Worm (Caenorhabditis elegans) whole organism, young adult: ENCODE measurements around the gene Y55F3BL.6.

Experiments
- C06A6.2 ChIP-seq: fragments of 200-800 bp; sonication (Bioruptor generic); conservative IDR thresholded peaks from 2 replicates; pipeline ENCODE4 v1.3.6; 2022; ENCODE audit warnings: missing genetic modification characterization, missing compliant biosample characterization
- C17E4.6 ChIP-seq: fragments of 200-800 bp; sonication (Bioruptor generic); IDR thresholded peaks from 2 replicates; pipeline ENCODE4 v1.3.6; 2022; ENCODE audit warnings: missing genetic modification reagents, missing genetic modification characterization, missing compliant biosample characterization
- F10E7.11 ChIP-seq: sonication (generic microtip); optimal IDR thresholded peaks from 2 replicates; lab custom pipeline; 2017; ENCODE audit warnings: mild to moderate bottlenecking, missing genetic modification characterization, moderate library complexity, missing compliant biosample characterization
- F33H1.4 ChIP-seq: fragments of 200-800 bp; sonication (Bioruptor generic); IDR thresholded peaks from 2 replicates; pipeline ENCODE4 v1.3.6; 2022; ENCODE audit warnings: missing genetic modification reagents, missing genetic modification characterization, missing compliant biosample characterization
- F39B2.1 ChIP-seq: fragments of 200-800 bp; sonication (Bioruptor generic); IDR thresholded peaks from 2 replicates; pipeline ENCODE4 v1.3.6; 2022; ENCODE audit warnings: missing genetic modification reagents, missing genetic modification characterization, missing compliant biosample characterization
- K11D2.4 ChIP-seq: fragments of 200-800 bp; sonication (Bioruptor generic); IDR thresholded peaks from 2 replicates; pipeline ENCODE4 v1.3.6; 2022; ENCODE audit warnings: missing genetic modification reagents, missing genetic modification characterization, missing compliant biosample characterization
- Y79H2A.3 ChIP-seq: fragments of 200-800 bp; sonication (Bioruptor generic); conservative IDR thresholded peaks from 2 replicates; pipeline ENCODE4 v1.3.6; 2022; ENCODE audit warnings: missing genetic modification reagents, missing genetic modification characterization, missing compliant biosample characterization
- Y95B8A.8 ChIP-seq: fragments of 200-800 bp; sonication (Bioruptor generic); IDR thresholded peaks from 2 replicates; pipeline ENCODE4 v1.3.6; 2022; ENCODE audit warnings: missing genetic modification reagents, missing genetic modification characterization, missing compliant biosample characterization
- ama-1 ChIP-seq, 3 experiments: fragments of 150-350 bp in 1 of 3; sonication (generic microtip) in 2 of 3; optimal IDR thresholded peaks; 2 replicates each; lab custom pipeline; 2014 to 2018; ENCODE audit warnings: missing biosample characterization in 2 of 3, missing genetic modification characterization in 2 of 3, missing genetic modification reagents in 2 of 3
- attf-5 ChIP-seq: fragments of 200-800 bp; sonication (Bioruptor generic); optimal IDR thresholded peaks from 2 replicates; lab custom pipeline; 2018; ENCODE audit warnings: mild to moderate bottlenecking, missing genetic modification characterization, missing compliant biosample characterization
- ceh-58 ChIP-seq: fragments of 200-800 bp; sonication (Bioruptor generic); IDR thresholded peaks from 2 replicates; pipeline ENCODE4 v1.3.6; 2022; ENCODE audit warnings: missing genetic modification characterization, missing compliant biosample characterization
- ceh-79 ChIP-seq: sonication (generic microtip); optimal IDR thresholded peaks from 2 replicates; lab custom pipeline; 2017; ENCODE audit warnings: mild to moderate bottlenecking, missing genetic modification characterization, missing compliant biosample characterization
- die-1 ChIP-seq: sonication (generic microtip); optimal IDR thresholded peaks from 2 replicates; lab custom pipeline; 2016; ENCODE audit warnings: missing genotype, mild to moderate bottlenecking, missing genetic modification characterization, missing compliant biosample characterization
- dox-1 ChIP-seq: fragments of 200-800 bp; sonication (Bioruptor generic); IDR thresholded peaks from 2 replicates; pipeline ENCODE4 v1.3.6; 2022; ENCODE audit warnings: missing genetic modification reagents, missing genetic modification characterization, missing compliant biosample characterization
- dpl-1 ChIP-seq: fragments of 150-350 bp; optimal IDR thresholded peaks from 2 replicates; lab custom pipeline; 2014; ENCODE audit warnings: missing biosample characterization, missing genetic modification reagents, missing genetic modification characterization
- him-1 ChIP-seq: sonication (generic microtip); optimal IDR thresholded peaks from 2 replicates; lab custom pipeline; 2016; ENCODE audit warnings: missing genotype, missing genetic modification reagents, missing genetic modification characterization, missing compliant biosample characterization
- hlh-12 ChIP-seq: sonication (generic microtip); optimal IDR thresholded peaks from 2 replicates; lab custom pipeline; 2016; ENCODE audit warnings: missing genetic modification characterization, missing compliant biosample characterization
- let-607 ChIP-seq, 2 experiments: fragments of 200-800 bp in 1 of 2; sonication (Bioruptor generic) in 1 of 2; sonication (generic microtip) in 1 of 2; optimal IDR thresholded peaks; 2 replicates each; lab custom pipeline; 2016 to 2018; ENCODE audit warnings: mild to moderate bottlenecking in 2 of 2, missing compliant biosample characterization in 2 of 2, missing genetic modification characterization in 2 of 2, moderate library complexity in 2 of 2, missing genotype in 1 of 2
- lin-26 ChIP-seq: fragments of 200-800 bp; sonication (Bioruptor generic); IDR thresholded peaks from 2 replicates; pipeline ENCODE4 v1.3.6; 2022; ENCODE audit warnings: missing genetic modification reagents, missing genetic modification characterization, missing compliant biosample characterization
- lsy-27 ChIP-seq: sonication (generic microtip); optimal IDR thresholded peaks from 2 replicates; lab custom pipeline; 2017; ENCODE audit warnings: missing genetic modification characterization, mild to moderate bottlenecking, missing compliant biosample characterization, antibody characterized with exemption, missing genotype, borderline replicate concordance; ENCODE audit not compliant: insufficient read depth
- madf-3 ChIP-seq: fragments of 200-800 bp; sonication (Bioruptor generic); IDR thresholded peaks from 2 replicates; pipeline ENCODE4 v1.3.6; 2022; ENCODE audit warnings: missing genetic modification reagents, missing genetic modification characterization, missing compliant biosample characterization
- mes-4 ChIP-seq: sonication (generic microtip); optimal IDR thresholded peaks from 2 replicates; lab custom pipeline; 2016; ENCODE audit warnings: missing genotype, missing genetic modification characterization, missing compliant biosample characterization
- nhr-27 ChIP-seq: fragments of 200-800 bp; sonication (Bioruptor generic); optimal IDR thresholded peaks from 2 replicates; lab custom pipeline; 2018; ENCODE audit warnings: mild to moderate bottlenecking, missing genetic modification characterization, moderate library complexity, missing compliant biosample characterization
- rcor-1 ChIP-seq: fragments of 200-800 bp; sonication (Bioruptor generic); IDR thresholded peaks from 2 replicates; pipeline ENCODE4 v1.3.6; 2022; ENCODE audit warnings: missing genetic modification reagents, missing genetic modification characterization, missing compliant biosample characterization
- sea-2 ChIP-seq: fragments of 200-800 bp; sonication (Bioruptor generic); IDR thresholded peaks from 2 replicates; pipeline ENCODE4 v1.3.6; 2022; ENCODE audit warnings: missing genetic modification characterization, missing compliant biosample characterization
- snpc-1.1 ChIP-seq: sonication (generic microtip); optimal IDR thresholded peaks from 2 replicates; lab custom pipeline; 2017; ENCODE audit warnings: missing genetic modification characterization, mild to moderate bottlenecking, missing compliant biosample characterization, antibody characterized with exemption, moderate library complexity, missing genotype, missing genetic modification reagents; ENCODE audit not compliant: insufficient read depth
- tbp1 ChIP-seq: fragments of 200-800 bp; sonication (Bioruptor generic); optimal IDR thresholded peaks from 2 replicates; lab custom pipeline; 2018; ENCODE audit warnings: mild to moderate bottlenecking, missing genetic modification characterization, missing compliant biosample characterization
- tbx-9 ChIP-seq: sonication (generic microtip); optimal IDR thresholded peaks from 2 replicates; lab custom pipeline; 2016; ENCODE audit warnings: borderline replicate concordance, missing genetic modification characterization, inconsistent platforms, missing compliant biosample characterization
- unc-130 ChIP-seq: sonication (generic microtip); optimal IDR thresholded peaks from 2 replicates; lab custom pipeline; 2016; ENCODE audit warnings: missing genetic modification reagents, missing genetic modification characterization, missing compliant biosample characterization
- unc-62 ChIP-seq: fragments of 150-350 bp; optimal IDR thresholded peaks from 2 replicates; lab custom pipeline; 2014; ENCODE audit warnings: missing biosample characterization, missing genetic modification reagents, missing genetic modification characterization
- xnd-1 ChIP-seq: sonication (generic microtip); optimal IDR thresholded peaks from 2 replicates; lab custom pipeline; 2016; ENCODE audit warnings: missing genotype, missing genetic modification reagents, missing genetic modification characterization, missing compliant biosample characterization
- ztf-6 ChIP-seq: fragments of 200-800 bp; sonication (Bioruptor generic); IDR thresholded peaks from 2 replicates; pipeline ENCODE4 v1.3.6; 2022; ENCODE audit warnings: missing genetic modification reagents, missing genetic modification characterization, missing compliant biosample characterization

The Y55F3BL.6 gene

ce11 chrIV:760267-760666 is 46.6 kb downstream of the Y55F3BL.6 start, which contains the start of gene gst-40 (continued):
- TF ChIP-seq C17E4.6 (GFP tag; lab: Robert Waterston, UW) (no peak), mes-4 (no peak), tbx-9 (tag; lab: Kevin White, UChicago) (no peak), dox-1 (GFP tag; lab: Robert Waterston, UW) (no peak), F10E7.11 (tag; lab: Kevin White, UChicago) (no peak)

DNA sequence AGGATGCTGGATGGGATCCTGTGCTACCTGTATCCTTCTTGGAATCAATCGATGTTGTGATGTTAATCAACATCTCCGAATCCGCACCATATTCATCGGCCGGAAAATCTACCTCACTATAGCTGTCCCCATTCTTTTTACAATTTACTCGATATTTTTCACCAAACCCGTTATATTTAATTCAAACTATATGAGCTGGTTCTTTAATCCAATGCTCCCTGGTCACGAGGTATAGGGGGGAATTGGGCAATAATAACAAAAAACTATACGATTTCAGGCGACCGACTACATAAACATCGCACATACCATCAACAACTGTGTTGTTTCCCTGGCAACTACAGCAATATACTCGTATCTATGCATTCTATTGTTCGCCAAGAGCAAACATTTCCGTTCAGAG is 49.3 kb downstream of the Y55F3BL.6 start:
- TF ChIP-seq die-1 (tag; lab: Kevin White, UChicago) (no peak), madf-3 (GFP tag; lab: Robert Waterston, UW) (no peak), nhr-27 (tag; lab: Kevin White, UChicago) (no peak), F39B2.1 (GFP tag; lab: Robert Waterston, UW) (no peak), F10E7.11 (tag; lab: Kevin White, UChicago) (no peak), tbp1 (GFP tag; lab: Kevin White, UChicago) (no peak), ceh-58 (GFP tag; lab: Robert Waterston, UW) (no peak), C06A6.2 (GFP tag; lab: Robert Waterston, UW) (no peak), unc-130 (GFP tag; lab: Kevin White, UChicago) (no peak), rcor-1 (GFP tag; lab: Robert Waterston, UW) (no peak)

DNA sequence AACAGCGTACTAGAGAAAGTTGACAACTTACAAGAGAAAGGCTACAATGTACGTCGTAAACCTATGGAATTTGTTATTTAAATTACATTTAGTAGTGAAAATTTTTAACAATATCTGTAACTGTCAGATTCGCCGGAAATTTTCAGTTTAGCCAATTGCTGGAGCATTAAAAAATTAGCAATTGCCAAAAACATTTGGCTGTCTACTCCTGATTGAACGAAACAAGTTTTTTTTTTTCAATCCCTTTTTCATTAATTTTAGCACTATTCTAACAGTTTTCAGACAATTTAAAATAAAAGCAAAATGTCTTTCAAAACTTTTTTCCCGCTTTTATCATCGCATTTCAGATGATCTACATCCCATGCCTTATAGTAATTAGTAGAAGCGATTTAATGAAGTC is 49.9 kb downstream of the Y55F3BL.6 start:
- no peak for TF ChIP-seq him-1
- TF ChIP-seq xnd-1 (tag; lab: Kevin White, UChicago), result no peak
- TF ChIP-seq ceh-79 (tag; lab: Kevin White, UChicago), result no peak
- TF ChIP-seq ztf-6 (GFP tag; lab: Robert Waterston, UW), result no peak
- no peak for TF ChIP-seq snpc-1.1 (tag; lab: Kevin White, UChicago)

DNA sequence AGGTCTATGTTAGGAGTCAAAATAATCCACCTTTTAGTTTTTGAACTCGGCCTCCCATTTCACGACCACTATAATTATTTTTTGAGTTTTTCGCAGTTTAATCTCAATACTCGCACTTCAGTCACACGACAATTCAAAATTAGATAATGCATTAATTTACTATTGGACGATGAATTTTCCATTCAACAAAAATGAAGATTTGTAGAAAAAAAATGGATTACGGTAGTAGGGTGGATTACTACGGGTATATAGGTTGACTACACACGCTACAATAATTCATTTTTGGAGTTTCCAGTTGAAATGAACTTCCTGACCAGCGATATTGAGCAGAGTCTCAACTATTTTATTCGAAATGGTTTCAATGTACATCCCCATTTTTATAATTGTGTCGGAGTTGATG is 50.5 kb downstream of the Y55F3BL.6 start, which contains the start of gene srt-23:
srt-23 (plus strand) TSS at position 301 of the 400 bp plus-strand sequence.
- no peak for TF ChIP-seq dox-1 (GFP tag; lab: Robert Waterston, UW)
- no peak for TF ChIP-seq let-607 (tag; optimal IDR thresholded peaks at IDR 0.05; lab: Kevin White, UChicago)
- TF ChIP-seq hlh-12 (tag; lab: Kevin White, UChicago), result no peak
- TF ChIP-seq lin-26, result no peak
- TF ChIP-seq dpl-1 (GFP tag; lab: Kevin White, UChicago), result no peak
- no peak for TF ChIP-seq Y79H2A.3 (GFP tag; lab: Robert Waterston, UW)
- TF ChIP-seq attf-5 (GFP tag; lab: Kevin White, UChicago), result no peak
- TF ChIP-seq K11D2.4, result no peak
- no peak for TF ChIP-seq sea-2 (GFP tag; lab: Robert Waterston, UW)
- no peak for TF ChIP-seq madf-3 (GFP tag; lab: Robert Waterston, UW)
- TF ChIP-seq unc-130 (GFP tag; lab: Kevin White, UChicago), result no peak
- no peak for TF ChIP-seq ama-1 (optimal IDR thresholded peaks at IDR 0.05; lab: Kevin White, UChicago)
- no peak for TF ChIP-seq ama-1 (GFP tag; optimal IDR thresholded peaks at IDR 0.05; lab: Kevin White, UChicago)
- TF ChIP-seq ztf-6 (GFP tag; lab: Robert Waterston, UW), result no peak
- TF ChIP-seq lsy-27 (tag; lab: Kevin White, UChicago), result no peak
- no peak for TF ChIP-seq F33H1.4 (GFP tag; lab: Robert Waterston, UW)
- no peak for TF ChIP-seq unc-62 (GFP tag; lab: Kevin White, UChicago)
- no peak for TF ChIP-seq Y95B8A.8 (GFP tag; lab: Robert Waterston, UW)
